Fruit fly (Drosophila melanogaster) whole organism, embryonic: ENCODE data around the gene CG31121.

Experiments
- Bgb ChIP-seq: fragments of 200-800 bp; sonication (Bioruptor generic); IDR thresholded peaks from 2 replicates; pipeline ENCODE4 v1.3.6; 2022; ENCODE audit warnings: missing biosample characterization, missing genetic modification characterization; ENCODE audit not compliant: partially characterized antibody
- Bteb2 ChIP-seq: fragments of 200-800 bp; sonication (Bioruptor generic); optimal IDR thresholded peaks from 2 replicates; lab custom pipeline; 2016; ENCODE audit warnings: missing biosample characterization, missing genetic modification characterization
- CG10431 ChIP-seq: fragments of 200-800 bp; sonication (Bioruptor generic); optimal IDR thresholded peaks from 3 replicates; lab custom pipeline; 2018; ENCODE audit warnings: missing biosample characterization, mild to moderate bottlenecking, missing genetic modification characterization
- CG14014 ChIP-seq: fragments of 200-800 bp; sonication (Bioruptor generic); IDR thresholded peaks from 2 replicates; pipeline ENCODE4 v1.3.6; 2022; ENCODE audit warnings: missing biosample characterization, missing genetic modification characterization
- CG14441 ChIP-seq: fragments of 200-800 bp; sonication (Bioruptor generic); IDR thresholded peaks from 2 replicates; pipeline ENCODE4 v1.3.6; 2022; ENCODE audit warnings: missing biosample characterization, missing genetic modification characterization
- CG14860 ChIP-seq: fragments of 200-800 bp; sonication (Bioruptor generic); IDR thresholded peaks from 3 replicates; pipeline ENCODE4 v1.3.6; 2022; ENCODE audit warnings: missing biosample characterization, missing genetic modification characterization; ENCODE audit not compliant: partially characterized antibody
- CG16813 ChIP-seq: fragments of 200-800 bp; sonication (Bioruptor generic); IDR thresholded peaks from 3 replicates; pipeline ENCODE4 v1.3.6; 2022; ENCODE audit warnings: missing biosample characterization, missing genetic modification characterization; ENCODE audit not compliant: partially characterized antibody
- CG17186 ChIP-seq: fragments of 200-800 bp; sonication (Bioruptor generic); optimal IDR thresholded peaks from 3 replicates; lab custom pipeline; 2017; ENCODE audit warnings: missing biosample characterization, missing genetic modification reagents, missing genetic modification characterization
- CG17912 ChIP-seq: fragments of 200-800 bp; sonication (Bioruptor generic); optimal IDR thresholded peaks from 2 replicates; lab custom pipeline; 2018; ENCODE audit warnings: missing biosample characterization, mild to moderate bottlenecking, missing genetic modification characterization
- CG18764 ChIP-seq: fragments of 200-800 bp; sonication (Bioruptor generic); optimal IDR thresholded peaks from 3 replicates; lab custom pipeline; 2016; ENCODE audit warnings: missing biosample characterization, missing genetic modification characterization
- CG2120 ChIP-seq: fragments of 200-800 bp; sonication (Bioruptor generic); optimal IDR thresholded peaks from 3 replicates; lab custom pipeline; 2016; ENCODE audit warnings: missing biosample characterization, missing genetic modification characterization
- CG31224 ChIP-seq: fragments of 200-800 bp; sonication (Bioruptor generic); IDR thresholded peaks from 2 replicates; pipeline ENCODE4 v1.3.6; 2022; ENCODE audit warnings: missing biosample characterization, missing genetic modification characterization
- CG32772 ChIP-seq: fragments of 200-800 bp; sonication (Bioruptor generic); IDR thresholded peaks from 2 replicates; pipeline ENCODE4 v1.3.6; 2022; ENCODE audit warnings: missing biosample characterization, missing genetic modification characterization
- CG4730 ChIP-seq: fragments of 200-800 bp; sonication (Bioruptor generic); IDR thresholded peaks from 2 replicates; pipeline ENCODE4 v1.3.6; 2022; ENCODE audit warnings: missing biosample characterization, missing genetic modification characterization
- CG6654 ChIP-seq: fragments of 200-800 bp; sonication (Bioruptor generic); optimal IDR thresholded peaks from 2 replicates; lab custom pipeline; 2017; ENCODE audit warnings: missing biosample characterization, mild to moderate bottlenecking, missing genetic modification characterization
- CG7786 ChIP-seq: fragments of 200-800 bp; sonication (Bioruptor generic); optimal IDR thresholded peaks from 2 replicates; lab custom pipeline; 2016; ENCODE audit warnings: missing biosample characterization, missing genetic modification characterization
- CG8944 ChIP-seq: fragments of 200-800 bp; sonication (Bioruptor generic); optimal IDR thresholded peaks from 3 replicates; lab custom pipeline; 2016; ENCODE audit warnings: missing biosample characterization, missing genetic modification characterization
- CG9215 ChIP-seq: fragments of 200-800 bp; sonication (Bioruptor generic); IDR thresholded peaks from 2 replicates; pipeline ENCODE4 v1.3.6; 2022; ENCODE audit warnings: missing biosample characterization, missing genetic modification characterization
- CG9437 ChIP-seq: fragments of 200-800 bp; sonication (Bioruptor generic); optimal IDR thresholded peaks from 2 replicates; lab custom pipeline; 2018; ENCODE audit warnings: missing biosample characterization, mild to moderate bottlenecking, missing genetic modification characterization
- CG9817 ChIP-seq: fragments of 200-800 bp; sonication (Bioruptor generic); optimal IDR thresholded peaks from 2 replicates; lab custom pipeline; 2018; ENCODE audit warnings: missing biosample characterization, mild to moderate bottlenecking, missing genetic modification characterization, moderate library complexity
- Camta ChIP-seq: fragments of 200-800 bp; sonication (Bioruptor generic); optimal IDR thresholded peaks from 2 replicates; lab custom pipeline; 2016; ENCODE audit warnings: missing biosample characterization, missing genetic modification characterization
- CoRest ChIP-seq: fragments of 200-800 bp; sonication (Bioruptor generic); optimal IDR thresholded peaks from 3 replicates; lab custom pipeline; 2018; ENCODE audit warnings: missing biosample characterization, mild to moderate bottlenecking, missing genetic modification characterization, moderate library complexity
- Dbx ChIP-seq: fragments of 200-800 bp; sonication (Bioruptor generic); IDR thresholded peaks from 3 replicates; pipeline ENCODE4 v1.3.6; 2022; ENCODE audit warnings: missing biosample characterization, missing genetic modification characterization
- Doc2 ChIP-seq: fragments of 200-800 bp; sonication (Bioruptor generic); IDR thresholded peaks from 2 replicates; pipeline ENCODE4 v1.3.6; 2022; ENCODE audit warnings: missing biosample characterization, missing genetic modification characterization
- Elba2 ChIP-seq: fragments of 200-800 bp; sonication (Bioruptor generic); optimal IDR thresholded peaks from 3 replicates; lab custom pipeline; 2016; ENCODE audit warnings: missing biosample characterization, missing genetic modification characterization
- Gug ChIP-seq: fragments of 200-800 bp; sonication (Bioruptor generic); IDR thresholded peaks from 4 replicates; pipeline ENCODE4 v1.3.6; 2022; ENCODE audit warnings: missing biosample characterization, missing genetic modification characterization
- HHEX ChIP-seq: fragments of 200-800 bp; sonication (Bioruptor generic); optimal IDR thresholded peaks from 3 replicates; lab custom pipeline; 2017; ENCODE audit warnings: missing biosample characterization, mild to moderate bottlenecking, missing genetic modification characterization, missing genetic modification reagents
- Hr51 ChIP-seq, 2 experiments: fragments of 200-800 bp; sonication (Bioruptor generic); optimal IDR thresholded peaks; 2 replicates in 1 of 2; 3 replicates in 1 of 2; lab custom pipeline; 2016 to 2018; ENCODE audit warnings: missing biosample characterization in 2 of 2, missing genetic modification characterization in 2 of 2, mild to moderate bottlenecking in 1 of 2, moderate library complexity in 1 of 2
- Jarid2 ChIP-seq: fragments of 200-800 bp; sonication (Bioruptor generic); optimal IDR thresholded peaks from 3 replicates; lab custom pipeline; 2017; ENCODE audit warnings: mild to moderate bottlenecking, missing biosample characterization, missing genetic modification reagents, missing genetic modification characterization
- MBD-R2 ChIP-seq: fragments of 200-800 bp; sonication (Bioruptor generic); IDR thresholded peaks from 2 replicates; pipeline ENCODE4 v1.3.6; 2022; ENCODE audit warnings: missing biosample characterization, missing genetic modification characterization
- Mad ChIP-seq: fragments of 200-800 bp; sonication (Bioruptor generic); optimal IDR thresholded peaks from 2 replicates; lab custom pipeline; 2016; ENCODE audit warnings: missing biosample characterization, missing genetic modification characterization
- Max ChIP-seq: fragments of 200-800 bp; sonication (Bioruptor generic); optimal IDR thresholded peaks from 2 replicates; lab custom pipeline; 2016; ENCODE audit warnings: missing biosample characterization, mild to moderate bottlenecking, missing genetic modification characterization
- Nf-YB ChIP-seq: fragments of 200-800 bp; sonication (Bioruptor generic); optimal IDR thresholded peaks from 3 replicates; lab custom pipeline; 2019; ENCODE audit warnings: missing biosample characterization, mild to moderate bottlenecking, missing genetic modification characterization, moderate library complexity
- Oaz ChIP-seq: fragments of 200-800 bp; sonication (Bioruptor generic); IDR thresholded peaks from 2 replicates; pipeline ENCODE4 v1.3.6; 2022; ENCODE audit warnings: missing biosample characterization, missing genetic modification characterization
- Poxn ChIP-seq: fragments of 200-800 bp; sonication (Bioruptor generic); IDR thresholded peaks from 2 replicates; pipeline ENCODE4 v1.3.6; 2022; ENCODE audit warnings: missing biosample characterization, missing genetic modification characterization
- Sox102F ChIP-seq: fragments of 200-800 bp; sonication (Bioruptor generic); optimal IDR thresholded peaks from 2 replicates; lab custom pipeline; 2018; ENCODE audit warnings: missing biosample characterization, mild to moderate bottlenecking, missing genetic modification characterization, moderate library complexity
- Spps ChIP-seq: fragments of 200-800 bp; sonication (Bioruptor generic); optimal IDR thresholded peaks from 2 replicates; lab custom pipeline; 2018; ENCODE audit warnings: missing biosample characterization, mild to moderate bottlenecking, missing genetic modification characterization
- Xbp1 ChIP-seq: fragments of 200-800 bp; sonication (Bioruptor generic); optimal IDR thresholded peaks from 3 replicates; lab custom pipeline; 2016; ENCODE audit warnings: missing biosample characterization, mild to moderate bottlenecking, missing genetic modification characterization
- az2 ChIP-seq: fragments of 200-800 bp; sonication (Bioruptor generic); optimal IDR thresholded peaks from 3 replicates; lab custom pipeline; 2016; ENCODE audit warnings: missing biosample characterization, missing genetic modification characterization
- bbx ChIP-seq: fragments of 200-800 bp; sonication (Bioruptor generic); IDR thresholded peaks from 2 replicates; pipeline ENCODE4 v1.3.6; 2022; ENCODE audit warnings: missing biosample characterization, missing genetic modification characterization; ENCODE audit not compliant: partially characterized antibody
- btn ChIP-seq: fragments of 200-800 bp; sonication (Bioruptor generic); optimal IDR thresholded peaks from 2 replicates; lab custom pipeline; 2016; ENCODE audit warnings: missing biosample characterization, missing genetic modification characterization
- chif ChIP-seq, 2 experiments: fragments of 200-800 bp; sonication (Bioruptor generic); optimal IDR thresholded peaks; 3 replicates each; lab custom pipeline; 2016; ENCODE audit warnings: missing biosample characterization in 2 of 2, missing genetic modification characterization in 2 of 2
- da ChIP-seq: fragments of 200-800 bp; sonication (Bioruptor generic); optimal IDR thresholded peaks from 2 replicates; lab custom pipeline; 2016; ENCODE audit warnings: missing biosample characterization, missing genetic modification characterization
- her ChIP-seq: fragments of 200-800 bp; sonication (Bioruptor generic); optimal IDR thresholded peaks from 2 replicates; lab custom pipeline; 2016; ENCODE audit warnings: missing biosample characterization, missing genetic modification characterization
- jumu ChIP-seq: fragments of 200-800 bp; sonication (Bioruptor generic); optimal IDR thresholded peaks from 3 replicates; lab custom pipeline; 2016; ENCODE audit warnings: missing biosample characterization, missing genetic modification characterization
- pfk ChIP-seq: fragments of 200-800 bp; sonication (Bioruptor generic); optimal IDR thresholded peaks from 2 replicates; lab custom pipeline; 2018; ENCODE audit warnings: missing biosample characterization, mild to moderate bottlenecking, missing genetic modification characterization, moderate library complexity
- sens-2 ChIP-seq: fragments of 200-800 bp; sonication (Bioruptor generic); IDR thresholded peaks from 2 replicates; pipeline ENCODE4 v1.3.6; 2022; ENCODE audit warnings: missing biosample characterization, missing genetic modification characterization
- sisA ChIP-seq: fragments of 200-800 bp; sonication (Bioruptor generic); IDR thresholded peaks from 2 replicates; pipeline ENCODE4 v1.3.6; 2022; ENCODE audit warnings: missing biosample characterization, missing genetic modification characterization
- trem ChIP-seq: fragments of 200-800 bp; optimal IDR thresholded peaks from 3 replicates; lab custom pipeline; 2019; ENCODE audit warnings: missing biosample characterization, mild to moderate bottlenecking, missing genetic modification characterization, moderate library complexity
- tup ChIP-seq: fragments of 200-800 bp; sonication (Bioruptor generic); optimal IDR thresholded peaks from 2 replicates; lab custom pipeline; 2016; ENCODE audit warnings: missing biosample characterization, mild to moderate bottlenecking, missing genetic modification characterization, moderate library complexity
- unpg ChIP-seq: fragments of 200-800 bp; sonication (Bioruptor generic); optimal IDR thresholded peaks from 3 replicates; lab custom pipeline; 2018; ENCODE audit warnings: missing biosample characterization, mild to moderate bottlenecking, missing genetic modification characterization, moderate library complexity

Gene CG31121

DNA sequence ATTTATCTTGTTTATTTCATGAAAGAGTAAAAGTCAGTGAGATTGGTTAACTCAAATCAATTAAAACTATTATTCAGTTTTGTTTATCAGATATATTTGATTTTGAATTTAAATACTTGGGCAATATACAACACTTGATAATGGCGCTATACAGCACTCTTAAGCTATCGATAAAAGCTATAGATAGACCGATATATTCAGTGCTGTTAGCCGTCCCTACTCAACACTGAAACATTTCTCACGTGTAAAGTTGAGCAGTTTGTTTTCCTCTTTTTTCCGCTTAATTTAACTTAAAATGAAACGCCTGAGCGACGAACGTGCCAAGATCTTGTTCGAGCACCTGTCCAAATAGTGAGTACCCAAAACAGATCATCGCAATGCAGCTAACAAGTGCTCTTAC is 44.0 kb downstream of the CG31121 start, which contains the start of gene CG7006 (continued):
- TF ChIP-seq Dbx (GFP tag; lab: Robert Waterston, UW), result peak; percentile 90
- peak; percentile 73 for TF ChIP-seq CG18764 (GFP tag; lab: Kevin White, UChicago)
- TF ChIP-seq unpg (GFP tag; lab: Kevin White, UChicago), result no peak
- peak; percentile 49 for TF ChIP-seq tup (GFP tag; lab: Kevin White, UChicago)
- TF ChIP-seq CG9437 (GFP tag; lab: Kevin White, UChicago), result peak; percentile 26
- peak; percentile 45 for TF ChIP-seq az2
- no peak for TF ChIP-seq sens-2 (GFP tag; lab: Robert Waterston, UW)
- no peak; the same call in 2 of the 4 replicates for TF ChIP-seq Gug
- TF ChIP-seq CG14860, result peak; percentile 61
- peak in 1 of 2 experiments; percentile 73 for TF ChIP-seq Hr51 (GFP tag; optimal IDR thresholded peaks at IDR 0.05; lab: Kevin White, UChicago)
- peak; percentile 94 for TF ChIP-seq CG2120 (GFP tag; lab: Kevin White, UChicago)
- peak; percentile 81 for TF ChIP-seq Bteb2 (GFP tag; lab: Kevin White, UChicago)
- TF ChIP-seq CoRest (tag; lab: Kevin White, UChicago), result peak; percentile 58
- peak; percentile 67 for TF ChIP-seq CG14014 (GFP tag; lab: Robert Waterston, UW)
- TF ChIP-seq CG6654 (GFP tag; lab: Kevin White, UChicago), result no peak
- peak; percentile 85 for TF ChIP-seq CG7786 (GFP tag; lab: Kevin White, UChicago)
- TF ChIP-seq chif (GFP tag; optimal IDR thresholded peaks at IDR 0.05; lab: Kevin White, UChicago), result peak; percentile 70 to 72
- peak; percentile 74 for TF ChIP-seq jumu (GFP tag; lab: Kevin White, UChicago)
- no peak for TF ChIP-seq CG17912 (GFP tag; lab: Kevin White, UChicago)
- TF ChIP-seq Jarid2 (GFP tag; lab: Kevin White, UChicago), result peak; percentile 7
- TF ChIP-seq sisA, result peak; percentile 51; the same call in 1 of the 2 replicates
- TF ChIP-seq CG10431, result no peak
- peak; percentile 76 for TF ChIP-seq bbx (GFP tag; lab: Robert Waterston, UW)
- TF ChIP-seq btn (GFP tag; lab: Kevin White, UChicago), result peak; percentile 33
- 0 out of 2 replicates have a peak, but pooled peaks have one; percentile 33 for TF ChIP-seq CG4730 (GFP tag; lab: Robert Waterston, UW)
- no peak for TF ChIP-seq pfk (GFP tag; lab: Kevin White, UChicago)
- TF ChIP-seq da (GFP tag; lab: Kevin White, UChicago), result peak; percentile 32
- peak; percentile 88 for TF ChIP-seq Max (GFP tag; lab: Kevin White, UChicago)
- TF ChIP-seq Oaz, result no peak
- TF ChIP-seq Bgb (GFP tag; lab: Robert Waterston, UW), result peak; percentile 89
- peak; percentile 10 for TF ChIP-seq Elba2 (GFP tag; lab: Kevin White, UChicago)
- no peak for TF ChIP-seq Sox102F (GFP tag; lab: Kevin White, UChicago)
- TF ChIP-seq CG14441 (GFP tag; lab: Robert Waterston, UW), result no peak
- peak; percentile 27 for TF ChIP-seq HHEX (GFP tag; lab: Kevin White, UChicago)
- peak; percentile 50 for TF ChIP-seq Mad (GFP tag; lab: Kevin White, UChicago)
- TF ChIP-seq Nf-YB, result peak; percentile 6
- TF ChIP-seq CG32772 (GFP tag; lab: Robert Waterston, UW), result peak; percentile 50; the same call in 1 of the 2 replicates
- TF ChIP-seq CG9817, result peak; percentile 70
- peak; percentile 75 for TF ChIP-seq her (GFP tag; lab: Kevin White, UChicago)
- TF ChIP-seq CG16813 (GFP tag; lab: Robert Waterston, UW), result peak; percentile 79
- TF ChIP-seq CG31224 (GFP tag; lab: Robert Waterston, UW), result peak; percentile 39; the same call in 1 of the 2 replicates
- TF ChIP-seq Camta (GFP tag; lab: Kevin White, UChicago), result peak; percentile 61
- TF ChIP-seq trem (tag; lab: Kevin White, UChicago), result peak; percentile 74
- TF ChIP-seq Xbp1 (GFP tag; lab: Kevin White, UChicago), result peak; percentile 84
- TF ChIP-seq CG8944 (GFP tag; lab: Kevin White, UChicago), result peak; percentile 82
- TF ChIP-seq MBD-R2, result peak; percentile 81
- no peak for TF ChIP-seq Poxn
- peak; percentile 64; the same call in 1 of the 2 replicates for TF ChIP-seq CG9215
- no peak for TF ChIP-seq Doc2 (GFP tag; lab: Robert Waterston, UW)
- no peak for TF ChIP-seq Spps
- TF ChIP-seq CG17186 (GFP tag; lab: Kevin White, UChicago), result peak; percentile 52
